Worm (Caenorhabditis elegans): ENCODE data around the gene rgs-6.

The rgs-6 gene

ce11 chrX:5763904-5764303 lies 30.3 kb upstream of the rgs-6 start:
- peak; percentile 87 for TF ChIP-seq tbx-2 (tag; optimal IDR thresholded peaks at IDR 0.05)
- no peak for TF ChIP-seq nhr-11 (tag; optimal IDR thresholded peaks at IDR 0.05)
- TF ChIP-seq dve-1 (tag; optimal IDR thresholded peaks at IDR 0.05), result peak; percentile 20
- peak; percentile 56 for TF ChIP-seq mec-3 (tag; optimal IDR thresholded peaks at IDR 0.05; ENCODE audit: borderline replicate concordance)
- TF ChIP-seq C08G9.2 (tag; optimal IDR thresholded peaks at IDR 0.05), result peak; percentile 48
- no peak for TF ChIP-seq rnt-1 (tag; optimal IDR thresholded peaks at IDR 0.05)
- peak; percentile 12 for TF ChIP-seq ceh-18 (tag; optimal IDR thresholded peaks at IDR 0.05)
- TF ChIP-seq ceh-22 (tag; optimal IDR thresholded peaks at IDR 0.05), result no peak
- TF ChIP-seq ceh-2 (tag; optimal IDR thresholded peaks at IDR 0.05), result peak; percentile 24
- TF ChIP-seq ceh-31 (tag; optimal IDR thresholded peaks at IDR 0.05), result peak; percentile 28
- TF ChIP-seq ceh-34 (tag; optimal IDR thresholded peaks at IDR 0.05), result peak; percentile 53
- peak; percentile 70 for TF ChIP-seq hlh-30 (tag; optimal IDR thresholded peaks at IDR 0.05; ENCODE audit: insufficient read depth)
- peak; percentile 27 for TF ChIP-seq elt-2 (tag; optimal IDR thresholded peaks at IDR 0.05)
- TF ChIP-seq ceh-19 (GFP tag; optimal IDR thresholded peaks at IDR 0.05), result no peak
- TF ChIP-seq sdc-2 (tag; optimal IDR thresholded peaks at IDR 0.05), result peak; percentile 72
- peak; percentile 66 for TF ChIP-seq nfya-1 (tag; optimal IDR thresholded peaks at IDR 0.05)
- TF ChIP-seq fkh-6 (tag; optimal IDR thresholded peaks at IDR 0.05), result peak; percentile 45
- peak; percentile 76 for TF ChIP-seq unc-55 (GFP tag; optimal IDR thresholded peaks at IDR 0.05)
- no peak for TF ChIP-seq pha-4 (tag; optimal IDR thresholded peaks at IDR 0.05)
- TF ChIP-seq gmeb-2 (tag; optimal IDR thresholded peaks at IDR 0.05), result no peak
- TF ChIP-seq unc-42 (tag; optimal IDR thresholded peaks at IDR 0.05), result peak; percentile 51
- peak; percentile 7 for TF ChIP-seq ref-2 (tag; optimal IDR thresholded peaks at IDR 0.05)
- TF ChIP-seq ceh-14 (tag; optimal IDR thresholded peaks at IDR 0.05), result peak; percentile 32
- TF ChIP-seq syd-9 (tag; optimal IDR thresholded peaks at IDR 0.05), result peak; percentile 48
- TF ChIP-seq pqm-1 (tag; optimal IDR thresholded peaks at IDR 0.05), result no peak

ce11 chrX:5763292-5763691 lies 29.7 kb upstream of the rgs-6 start, which contains the start of gene tag-294:
tag-294 (minus strand) TSS chrX:5763392.
- no peak for TF ChIP-seq sox-4 (tag; optimal IDR thresholded peaks at IDR 0.05)
- TF ChIP-seq ceh-18 (tag; optimal IDR thresholded peaks at IDR 0.05), result no peak
- TF ChIP-seq ceh-30 (tag; optimal IDR thresholded peaks at IDR 0.05), result no peak
- no peak for TF ChIP-seq sdc-2 (tag; optimal IDR thresholded peaks at IDR 0.05)
- TF ChIP-seq che-1 (tag; optimal IDR thresholded peaks at IDR 0.05), result no peak

- TF ChIP-seq elt-4 (tag; optimal IDR thresholded peaks at IDR 0.05) (no peak), sox-4 (tag; optimal IDR thresholded peaks at IDR 0.05) (no peak), ceh-18 (tag; optimal IDR thresholded peaks at IDR 0.05) (no peak), ceh-30 (tag; optimal IDR thresholded peaks at IDR 0.05) (no peak), pax-1 (tag; optimal IDR thresholded peaks at IDR 0.05) (no peak), C38D4.7 (GFP tag; optimal IDR thresholded peaks at IDR 0.05) (no peak), unc-86 (tag; optimal IDR thresholded peaks at IDR 0.05) (no peak), ceh-45 (GFP tag; IDR thresholded peaks at IDR 0.05) (no peak), unc-42 (tag; optimal IDR thresholded peaks at IDR 0.05) (no peak), madf-2 (tag; optimal IDR thresholded peaks at IDR 0.05) (no peak), nhr-11 (tag; optimal IDR thresholded peaks at IDR 0.05) (no peak), K09A11.1 (tag; optimal IDR thresholded peaks at IDR 0.05; ENCODE audit: insufficient read depth) (no peak), mec-3 (tag; optimal IDR thresholded peaks at IDR 0.05; ENCODE audit: borderline replicate concordance) (no peak), hlh-13 (GFP tag; optimal IDR thresholded peaks at IDR 0.05) (no peak), elt-2 (tag; optimal IDR thresholded peaks at IDR 0.05) (no peak), ttx-3 (tag; optimal IDR thresholded peaks at IDR 0.05) (no peak), pros-1 (tag; optimal IDR thresholded peaks at IDR 0.05) (no peak), tbx-7 (tag; optimal IDR thresholded peaks at IDR 0.05) (no peak), nhr-232 (tag; optimal IDR thresholded peaks at IDR 0.05) (no peak)
Measured at ce11 chrX:5753141-5753540, 19.6 kb upstream of the rgs-6 start.
